Fruit fly (Drosophila melanogaster) whole organism, prepupa: ENCODE measurements around the gene a10.

Experiments
- Blimp-1 ChIP-seq: fragments of 200-800 bp; sonication (Bioruptor generic); optimal IDR thresholded peaks from 3 replicates; lab custom pipeline; 2017; ENCODE audit warnings: missing biosample characterization, missing genetic modification characterization, mild to moderate bottlenecking, moderate library complexity, missing genetic modification reagents
- CG10631 ChIP-seq: fragments of 200-800 bp; sonication (Bioruptor generic); optimal IDR thresholded peaks from 2 replicates; lab custom pipeline; 2016; ENCODE audit warnings: missing biosample characterization, missing genetic modification characterization
- CG10669 ChIP-seq: fragments of 200-800 bp; sonication (Bioruptor generic); optimal IDR thresholded peaks from 3 replicates; lab custom pipeline; 2018; ENCODE audit warnings: missing biosample characterization, mild to moderate bottlenecking, missing genetic modification characterization, moderate library complexity
- CG11902 ChIP-seq: fragments of 200-800 bp; sonication (Bioruptor generic); optimal IDR thresholded peaks from 3 replicates; lab custom pipeline; 2016; ENCODE audit warnings: missing biosample characterization, missing genetic modification characterization
- CG16779 ChIP-seq: fragments of 200-800 bp; sonication (Bioruptor generic); optimal IDR thresholded peaks from 3 replicates; lab custom pipeline; 2017; ENCODE audit warnings: missing biosample characterization, mild to moderate bottlenecking, missing genetic modification characterization
- CG3032 ChIP-seq: fragments of 200-800 bp; optimal IDR thresholded peaks from 2 replicates; lab custom pipeline; 2019; ENCODE audit warnings: missing biosample characterization, mild to moderate bottlenecking, missing genetic modification characterization, moderate library complexity
- CG32006 ChIP-seq: fragments of 200-800 bp; sonication (Bioruptor generic); optimal IDR thresholded peaks from 3 replicates; lab custom pipeline; 2017; ENCODE audit warnings: missing biosample characterization, mild to moderate bottlenecking, missing genetic modification characterization
- CG34406 ChIP-seq: fragments of 200-800 bp; sonication (Bioruptor generic); optimal IDR thresholded peaks from 3 replicates; lab custom pipeline; 2016; ENCODE audit warnings: missing biosample characterization, missing genetic modification characterization
- CG4318 ChIP-seq: fragments of 200-800 bp; sonication (Bioruptor generic); optimal IDR thresholded peaks from 3 replicates; lab custom pipeline; 2017; ENCODE audit warnings: missing biosample characterization, mild to moderate bottlenecking, missing genetic modification characterization
- CG6276 ChIP-seq: fragments of 200-800 bp; sonication (Bioruptor generic); optimal IDR thresholded peaks from 2 replicates; lab custom pipeline; 2017; ENCODE audit warnings: missing biosample characterization, mild to moderate bottlenecking, missing genetic modification characterization
- CG6792 ChIP-seq: fragments of 200-800 bp; sonication (Bioruptor generic); optimal IDR thresholded peaks from 3 replicates; lab custom pipeline; 2016; ENCODE audit warnings: missing biosample characterization, missing genetic modification characterization
- CG6854 ChIP-seq: fragments of 200-800 bp; sonication (Bioruptor generic); optimal IDR thresholded peaks from 2 replicates; lab custom pipeline; 2017; ENCODE audit warnings: missing biosample characterization, mild to moderate bottlenecking, missing genetic modification characterization
- CG7368 ChIP-seq: fragments of 200-800 bp; sonication (Bioruptor generic); optimal IDR thresholded peaks from 3 replicates; lab custom pipeline; 2016; ENCODE audit warnings: missing biosample characterization, missing genetic modification characterization
- CG8319 ChIP-seq: fragments of 200-800 bp; sonication (Bioruptor generic); optimal IDR thresholded peaks from 3 replicates; lab custom pipeline; 2016; ENCODE audit warnings: missing biosample characterization, missing genetic modification characterization
- Eip75B ChIP-seq: fragments of 200-800 bp; sonication (Bioruptor generic); optimal IDR thresholded peaks from 3 replicates; lab custom pipeline; 2016; ENCODE audit warnings: missing biosample characterization, missing genetic modification characterization
- Hr39 ChIP-seq: fragments of 200-800 bp; sonication (Bioruptor generic); optimal IDR thresholded peaks from 2 replicates; lab custom pipeline; 2016; ENCODE audit warnings: missing biosample characterization, missing genetic modification characterization
- OdsH ChIP-seq: fragments of 200-800 bp; sonication (Bioruptor generic); optimal IDR thresholded peaks from 3 replicates; lab custom pipeline; 2016; ENCODE audit warnings: missing biosample characterization, missing genetic modification characterization
- Sox102F ChIP-seq: fragments of 200-800 bp; sonication (Bioruptor generic); optimal IDR thresholded peaks from 2 replicates; lab custom pipeline; 2016; ENCODE audit warnings: missing biosample characterization, mild to moderate bottlenecking, missing genetic modification characterization
- Sox14 ChIP-seq: fragments of 200-800 bp; sonication (Bioruptor generic); optimal IDR thresholded peaks from 3 replicates; lab custom pipeline; 2016; ENCODE audit warnings: missing biosample characterization, missing genetic modification characterization
- Sox15 ChIP-seq: fragments of 200-800 bp; sonication (Bioruptor generic); optimal IDR thresholded peaks from 3 replicates; lab custom pipeline; 2016; ENCODE audit warnings: missing biosample characterization, missing genetic modification characterization
- dsx ChIP-seq: fragments of 200-800 bp; optimal IDR thresholded peaks from 3 replicates; lab custom pipeline; 2019; ENCODE audit warnings: missing biosample characterization, mild to moderate bottlenecking, missing genetic modification characterization, moderate library complexity; ENCODE audit not compliant: poor library complexity, severe bottlenecking
- eg ChIP-seq: fragments of 200-800 bp; sonication (Bioruptor generic); IDR thresholded peaks from 3 replicates; pipeline ENCODE4 v1.3.6; 2022; ENCODE audit warnings: missing biosample characterization, missing genetic modification characterization
- esn ChIP-seq: fragments of 200-800 bp; sonication (Bioruptor generic); optimal IDR thresholded peaks from 2 replicates; lab custom pipeline; 2016; ENCODE audit warnings: missing biosample characterization, mild to moderate bottlenecking, missing genetic modification characterization, moderate library complexity
- fkh ChIP-seq: fragments of 200-800 bp; sonication (Bioruptor generic); optimal IDR thresholded peaks from 3 replicates; lab custom pipeline; 2017; ENCODE audit warnings: missing biosample characterization, mild to moderate bottlenecking, missing genetic modification characterization, moderate library complexity
- lz ChIP-seq: fragments of 200-800 bp; sonication (Bioruptor generic); optimal IDR thresholded peaks from 3 replicates; lab custom pipeline; 2016; ENCODE audit warnings: missing biosample characterization, missing genetic modification characterization
- net ChIP-seq: fragments of 200-800 bp; sonication (Bioruptor generic); optimal IDR thresholded peaks from 3 replicates; lab custom pipeline; 2016; ENCODE audit warnings: missing biosample characterization, missing genetic modification characterization
- salr ChIP-seq, 2 experiments: fragments of 200-800 bp; sonication (Bioruptor generic); optimal IDR thresholded peaks; 3 replicates each; lab custom pipeline; 2016 to 2018; ENCODE audit warnings: missing biosample characterization in 2 of 2, missing genetic modification characterization in 2 of 2, mild to moderate bottlenecking in 1 of 2
- spab ChIP-seq: fragments of 200-800 bp; sonication (Bioruptor generic); optimal IDR thresholded peaks from 2 replicates; lab custom pipeline; 2017; ENCODE audit warnings: missing biosample characterization, mild to moderate bottlenecking, missing genetic modification characterization, missing genetic modification reagents
- ss ChIP-seq, 2 experiments: fragments of 200-800 bp; sonication (Bioruptor generic); optimal IDR thresholded peaks; 2 replicates in 1 of 2; 3 replicates in 1 of 2; lab custom pipeline; 2017 to 2018; ENCODE audit warnings: mild to moderate bottlenecking in 2 of 2, missing biosample characterization in 2 of 2, missing genetic modification characterization in 2 of 2, moderate library complexity in 1 of 2
- topi ChIP-seq: fragments of 200-800 bp; sonication (Bioruptor generic); optimal IDR thresholded peaks from 3 replicates; lab custom pipeline; 2016; ENCODE audit warnings: missing biosample characterization, missing genetic modification characterization
- vri ChIP-seq: fragments of 200-800 bp; sonication (Bioruptor generic); optimal IDR thresholded peaks from 3 replicates; lab custom pipeline; 2016; ENCODE audit warnings: missing biosample characterization, mild to moderate bottlenecking, missing genetic modification characterization

The a10 gene

DNA sequence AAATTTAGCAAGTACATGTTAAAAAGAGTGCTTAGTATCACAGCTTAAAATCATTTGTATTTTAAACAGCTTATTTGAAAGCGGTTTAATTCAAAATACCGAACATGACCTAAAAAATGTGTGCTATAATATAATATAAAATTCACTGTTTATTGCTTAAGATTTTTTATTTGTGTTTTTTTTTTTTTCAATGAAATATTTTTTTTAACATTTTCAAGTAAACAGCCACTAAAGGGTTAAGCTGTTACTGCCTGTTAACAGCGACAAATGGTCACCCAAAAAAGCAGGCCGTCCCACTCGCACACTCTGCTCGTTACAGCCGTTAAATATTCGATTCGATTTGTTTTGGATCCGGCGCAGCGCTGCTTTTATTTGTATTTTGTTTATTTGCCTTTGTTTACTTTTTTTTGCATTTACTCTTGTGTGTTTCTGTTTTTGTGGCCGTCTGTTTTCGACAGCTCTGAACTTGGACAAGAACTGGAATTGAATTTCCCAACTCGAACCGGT is 48.8 kb downstream of the a10 start (continued):
- TF ChIP-seq fkh: peak; percentile 74
- TF ChIP-seq spab (GFP tag; lab: Kevin White, UChicago): peak; percentile 32
- TF ChIP-seq CG8319 (GFP tag; lab: Kevin White, UChicago): no peak
- TF ChIP-seq net: peak; percentile 9
- TF ChIP-seq topi (GFP tag; lab: Kevin White, UChicago): peak; percentile 66
- TF ChIP-seq Sox14: peak; percentile 43
- TF ChIP-seq salr (GFP tag; optimal IDR thresholded peaks at IDR 0.05; lab: Kevin White, UChicago): peak in 1 of 2 experiments; percentile 42
- peak; percentile 52 for TF ChIP-seq CG6792
- TF ChIP-seq CG34406: peak; percentile 52
- peak; percentile 59 for TF ChIP-seq CG7368
- TF ChIP-seq CG3032 (tag; lab: Kevin White, UChicago): peak; percentile 14
- peak; percentile 63 for TF ChIP-seq lz (GFP tag; lab: Kevin White, UChicago)
- TF ChIP-seq CG10631 (GFP tag; lab: Kevin White, UChicago): peak; percentile 31
- TF ChIP-seq CG32006 (GFP tag; lab: Kevin White, UChicago): peak; percentile 51
- TF ChIP-seq esn: peak; percentile 69
- peak; percentile 65 for TF ChIP-seq Sox102F (GFP tag; lab: Kevin White, UChicago)
- TF ChIP-seq OdsH (GFP tag; lab: Kevin White, UChicago): peak; percentile 55
- TF ChIP-seq CG10669: peak; percentile 34
- peak; percentile 15 for TF ChIP-seq CG16779
- peak; percentile 59 for TF ChIP-seq CG6276 (GFP tag; lab: Kevin White, UChicago)
- TF ChIP-seq ss (GFP tag; optimal IDR thresholded peaks at IDR 0.05; lab: Kevin White, UChicago): peak in 1 of 2 experiments; percentile 49
- TF ChIP-seq dsx (GFP tag; lab: Kevin White, UChicago): peak; percentile 16
- peak; percentile 39 for TF ChIP-seq CG4318 (GFP tag; lab: Kevin White, UChicago)
- TF ChIP-seq vri (GFP tag; lab: Kevin White, UChicago): no peak
- TF ChIP-seq Blimp-1: no peak
- TF ChIP-seq CG11902 (GFP tag; lab: Kevin White, UChicago): no peak
- TF ChIP-seq CG6854 (GFP tag; lab: Kevin White, UChicago): peak; percentile 24
- TF ChIP-seq Hr39 (GFP tag; lab: Kevin White, UChicago): peak; percentile 20
- peak; percentile 54 for TF ChIP-seq Eip75B (GFP tag; lab: Kevin White, UChicago)
- no peak for TF ChIP-seq Sox15 (GFP tag; lab: Kevin White, UChicago)
- TF ChIP-seq eg (GFP tag; lab: Robert Waterston, UW): peak; percentile 47; the same call in 2 of the 3 replicates
